Fruit fly (Drosophila melanogaster) whole organism, embryonic: ENCODE measurements around the gene Cpr23B.

ENCODE experiments used
- Asciz ChIP-seq: fragments of 200-800 bp; sonication (Bioruptor generic); optimal IDR thresholded peaks from 2 replicates; lab custom pipeline; 2017; ENCODE audit warnings: missing biosample characterization, mild to moderate bottlenecking, missing genetic modification characterization, missing genetic modification reagents
- Awh ChIP-seq: fragments of 200-800 bp; sonication (Bioruptor generic); IDR thresholded peaks from 2 replicates; pipeline ENCODE4, ENCODE4 v1.3.6; 2022; ENCODE audit warnings: missing biosample characterization, missing genetic modification characterization
- CG10431 ChIP-seq: fragments of 200-800 bp; sonication (Bioruptor generic); optimal IDR thresholded peaks from 3 replicates; lab custom pipeline; 2018; ENCODE audit warnings: missing biosample characterization, mild to moderate bottlenecking, missing genetic modification characterization
- CG10543 ChIP-seq: fragments of 200-800 bp; sonication (Bioruptor generic); optimal IDR thresholded peaks from 3 replicates; lab custom pipeline; 2017; ENCODE audit warnings: missing biosample characterization, mild to moderate bottlenecking, missing genetic modification characterization, moderate library complexity
- CG10959 ChIP-seq: fragments of 200-800 bp; sonication (Bioruptor generic); IDR thresholded peaks from 2 replicates; pipeline ENCODE4 v1.3.6; 2022; ENCODE audit warnings: missing biosample characterization, missing genetic modification characterization
- CG11085 ChIP-seq: fragments of 200-800 bp; sonication (Bioruptor generic); IDR thresholded peaks from 2 replicates; pipeline ENCODE4 v1.3.6; 2022; ENCODE audit warnings: missing biosample characterization, missing genetic modification characterization
- CG13424 ChIP-seq: fragments of 200-800 bp; sonication (Bioruptor generic); optimal IDR thresholded peaks from 2 replicates; lab custom pipeline; 2019; ENCODE audit warnings: missing biosample characterization, mild to moderate bottlenecking, missing genetic modification characterization, moderate library complexity
- CG13775 ChIP-seq: fragments of 200-800 bp; sonication (Bioruptor generic); optimal IDR thresholded peaks from 3 replicates; lab custom pipeline; 2017; ENCODE audit warnings: missing biosample characterization, mild to moderate bottlenecking, missing genetic modification characterization
- CG14014 ChIP-seq: fragments of 200-800 bp; sonication (Bioruptor generic); IDR thresholded peaks from 2 replicates; pipeline ENCODE4 v1.3.6; 2022; ENCODE audit warnings: missing biosample characterization, missing genetic modification characterization
- CG15269 ChIP-seq: fragments of 200-800 bp; sonication (Bioruptor generic); optimal IDR thresholded peaks from 2 replicates; lab custom pipeline; 2018; ENCODE audit warnings: missing biosample characterization, mild to moderate bottlenecking, missing genetic modification characterization, moderate library complexity
- CG16779 ChIP-seq: fragments of 200-800 bp; sonication (Bioruptor generic); IDR thresholded peaks from 2 replicates; pipeline ENCODE4 v1.3.6; 2022; ENCODE audit warnings: missing biosample characterization, missing genetic modification characterization
- CG17385 ChIP-seq: fragments of 200-800 bp; sonication (Bioruptor generic); optimal IDR thresholded peaks from 3 replicates; lab custom pipeline; 2018; ENCODE audit warnings: missing biosample characterization, mild to moderate bottlenecking, missing genetic modification characterization
- CG1792 ChIP-seq: fragments of 200-800 bp; sonication (Bioruptor generic); optimal IDR thresholded peaks from 2 replicates; lab custom pipeline; 2016; ENCODE audit warnings: missing biosample characterization, missing genetic modification characterization
- CG2875 ChIP-seq: fragments of 200-800 bp; sonication (Bioruptor generic); optimal IDR thresholded peaks from 2 replicates; lab custom pipeline; 2017; ENCODE audit warnings: missing biosample characterization, mild to moderate bottlenecking, missing genetic modification characterization, missing genetic modification reagents
- CG30403 ChIP-seq: fragments of 200-800 bp; sonication (Bioruptor generic); optimal IDR thresholded peaks from 3 replicates; lab custom pipeline; 2016; ENCODE audit warnings: missing biosample characterization, missing genetic modification characterization
- CG32532 ChIP-seq: fragments of 200-800 bp; sonication (Bioruptor generic); IDR thresholded peaks from 2 replicates; pipeline ENCODE4 v1.3.6; 2022; ENCODE audit warnings: missing biosample characterization, missing genetic modification characterization
- CG34422 ChIP-seq: fragments of 200-800 bp; sonication (Bioruptor generic); IDR thresholded peaks from 3 replicates; pipeline ENCODE4 v1.3.6; 2022; ENCODE audit warnings: missing biosample characterization, missing genetic modification characterization
- CG3726 ChIP-seq: fragments of 200-800 bp; sonication (Bioruptor generic); IDR thresholded peaks from 3 replicates; pipeline ENCODE4, ENCODE4 v1.3.6; 2022; ENCODE audit warnings: missing biosample characterization, missing genetic modification characterization
- CG4404 ChIP-seq: fragments of 200-800 bp; sonication (Bioruptor generic); IDR thresholded peaks from 2 replicates; pipeline ENCODE4 v1.3.6; 2022; ENCODE audit warnings: missing biosample characterization, missing genetic modification characterization
- CG4617 ChIP-seq: fragments of 200-800 bp; sonication (Bioruptor generic); optimal IDR thresholded peaks from 3 replicates; lab custom pipeline; 2016; ENCODE audit warnings: missing biosample characterization, missing genetic modification characterization, borderline replicate concordance
- CG4854 ChIP-seq: fragments of 200-800 bp; sonication (Bioruptor generic); optimal IDR thresholded peaks from 2 replicates; lab custom pipeline; 2016; ENCODE audit warnings: missing biosample characterization, missing genetic modification characterization, inconsistent platforms
- CG6683 ChIP-seq: fragments of 200-800 bp; sonication (Bioruptor generic); optimal IDR thresholded peaks from 2 replicates; lab custom pipeline; 2017; ENCODE audit warnings: missing biosample characterization, mild to moderate bottlenecking, missing genetic modification characterization, missing genetic modification reagents
- CG7372 ChIP-seq: fragments of 200-800 bp; sonication (Bioruptor generic); IDR thresholded peaks from 2 replicates; pipeline ENCODE4 v1.3.6; 2022; ENCODE audit warnings: missing biosample characterization, missing genetic modification characterization
- CG7839 ChIP-seq: fragments of 200-800 bp; sonication (Bioruptor generic); optimal IDR thresholded peaks from 3 replicates; lab custom pipeline; 2018; ENCODE audit warnings: missing biosample characterization, mild to moderate bottlenecking, missing genetic modification characterization, moderate library complexity
- CG7928 ChIP-seq: fragments of 200-800 bp; sonication (Bioruptor generic); optimal IDR thresholded peaks from 2 replicates; lab custom pipeline; 2017; ENCODE audit warnings: missing biosample characterization, mild to moderate bottlenecking, missing genetic modification characterization
- CG7987 ChIP-seq: fragments of 200-800 bp; sonication (Bioruptor generic); optimal IDR thresholded peaks from 2 replicates; lab custom pipeline; 2018; ENCODE audit warnings: missing biosample characterization, mild to moderate bottlenecking, missing genetic modification characterization, moderate library complexity
- CG8359 ChIP-seq: fragments of 200-800 bp; sonication (Bioruptor generic); optimal IDR thresholded peaks from 2 replicates; lab custom pipeline; 2017; ENCODE audit warnings: missing biosample characterization, mild to moderate bottlenecking, missing genetic modification characterization, borderline replicate concordance
- CG9797 ChIP-seq: fragments of 200-800 bp; sonication (Bioruptor generic); optimal IDR thresholded peaks from 3 replicates; lab custom pipeline; 2018; ENCODE audit warnings: missing biosample characterization, mild to moderate bottlenecking, missing genetic modification characterization
- CkIIα-i1 ChIP-seq: fragments of 200-800 bp; sonication (Bioruptor generic); IDR thresholded peaks from 2 replicates; pipeline ENCODE4 v1.3.6; 2022; ENCODE audit warnings: missing biosample characterization, missing genetic modification characterization
- Eip74EF ChIP-seq, 2 experiments: fragments of 200-800 bp in 1 of 2; fragments of >200 bp in 1 of 2; sonication (Bioruptor generic) in 1 of 2; optimal IDR thresholded peaks; 2 replicates each; lab custom pipeline; 2017 to 2019; ENCODE audit warnings: missing biosample characterization in 2 of 2, missing genetic modification characterization in 2 of 2, mild to moderate bottlenecking in 1 of 2, moderate library complexity in 1 of 2
- H15 ChIP-seq: fragments of 200-800 bp; sonication (Bioruptor generic); IDR thresholded peaks from 3 replicates; pipeline ENCODE4 v1.3.6; 2022; ENCODE audit warnings: missing biosample characterization, missing genetic modification characterization
- H2.0 ChIP-seq: fragments of 200-800 bp; sonication (Bioruptor generic); IDR thresholded peaks from 2 replicates; pipeline ENCODE4 v1.3.6; 2022; ENCODE audit warnings: missing biosample characterization, missing genetic modification characterization
- HLHmδ ChIP-seq: fragments of 200-800 bp; sonication (Bioruptor generic); optimal IDR thresholded peaks from 2 replicates; lab custom pipeline; 2018; ENCODE audit warnings: missing biosample characterization, mild to moderate bottlenecking, missing genetic modification characterization, moderate library complexity
- Jarid2 ChIP-seq: fragments of 200-800 bp; sonication (Bioruptor generic); optimal IDR thresholded peaks from 3 replicates; lab custom pipeline; 2017; ENCODE audit warnings: mild to moderate bottlenecking, missing biosample characterization, missing genetic modification reagents, missing genetic modification characterization
- Nf-YC ChIP-seq: fragments of 200-800 bp; optimal IDR thresholded peaks from 3 replicates; lab custom pipeline; 2019; ENCODE audit warnings: missing biosample characterization, mild to moderate bottlenecking, missing genetic modification characterization, moderate library complexity
- Sin3A ChIP-seq: fragments of >200 bp; optimal IDR thresholded peaks from 2 replicates; lab custom pipeline; 2018
- TFAM ChIP-seq: fragments of 200-800 bp; sonication (Bioruptor generic); optimal IDR thresholded peaks from 2 replicates; lab custom pipeline; 2017; ENCODE audit warnings: missing biosample characterization, missing genetic modification characterization, inconsistent platforms
- ase ChIP-seq: fragments of 200-800 bp; sonication (Bioruptor generic); IDR thresholded peaks from 3 replicates; pipeline ENCODE4 v1.3.6; 2022; ENCODE audit warnings: missing biosample characterization, missing genetic modification characterization
- corto ChIP-seq: fragments of 200-800 bp; sonication (Bioruptor generic); optimal IDR thresholded peaks from 2 replicates; lab custom pipeline; 2016; ENCODE audit warnings: missing biosample characterization, mild to moderate bottlenecking, missing genetic modification characterization, moderate library complexity
- crp ChIP-seq, 2 experiments: fragments of 200-800 bp; sonication (Bioruptor generic); optimal IDR thresholded peaks; 2 replicates in 1 of 2; 3 replicates in 1 of 2; lab custom pipeline; 2017; ENCODE audit warnings: missing biosample characterization in 2 of 2, missing genetic modification characterization in 2 of 2, mild to moderate bottlenecking in 1 of 2, moderate library complexity in 1 of 2
- dan ChIP-seq: fragments of 200-800 bp; sonication (Bioruptor generic); IDR thresholded peaks from 2 replicates; pipeline ENCODE4 v1.3.6; 2022; ENCODE audit warnings: missing biosample characterization, missing genetic modification characterization
- dimm ChIP-seq: fragments of 200-800 bp; sonication (Bioruptor generic); IDR thresholded peaks from 2 replicates; pipeline ENCODE4 v1.3.6; 2022; ENCODE audit warnings: missing biosample characterization, missing genetic modification characterization
- dmrt99B ChIP-seq: fragments of 200-800 bp; sonication (Bioruptor generic); optimal IDR thresholded peaks from 2 replicates; lab custom pipeline; 2018; ENCODE audit warnings: missing biosample characterization, mild to moderate bottlenecking, missing genetic modification characterization, moderate library complexity
- dpn ChIP-seq, 2 experiments: fragments of 200-800 bp; sonication (Bioruptor generic); optimal IDR thresholded peaks; 3 replicates each; lab custom pipeline; 2016; ENCODE audit warnings: missing biosample characterization in 2 of 2, missing genetic modification characterization in 2 of 2
- h ChIP-seq: fragments of >200 bp; optimal IDR thresholded peaks from 2 replicates; lab custom pipeline; 2017
- inv ChIP-seq: fragments of 200-800 bp; sonication (Bioruptor generic); IDR thresholded peaks from 2 replicates; pipeline ENCODE4 v1.3.6; 2022; ENCODE audit warnings: missing biosample characterization, missing genetic modification characterization; ENCODE audit not compliant: partially characterized antibody
- luna ChIP-seq: fragments of 200-800 bp; sonication (Bioruptor generic); optimal IDR thresholded peaks from 2 replicates; lab custom pipeline; 2016; ENCODE audit warnings: missing biosample characterization, missing genetic modification characterization
- maf-S ChIP-seq: fragments of 200-800 bp; sonication (Bioruptor generic); optimal IDR thresholded peaks from 2 replicates; lab custom pipeline; 2016; ENCODE audit warnings: missing biosample characterization, missing genetic modification characterization
- sens ChIP-seq: fragments of 200-800 bp; sonication (Bioruptor generic); peaks from one replicate; lab custom pipeline; 2016; ENCODE audit warnings: missing biosample characterization, missing genetic modification characterization
- trh ChIP-seq: fragments of 200-800 bp; sonication (Bioruptor generic); optimal IDR thresholded peaks from 2 replicates; lab custom pipeline; 2016; ENCODE audit warnings: missing biosample characterization, missing genetic modification characterization
- twi ChIP-seq: fragments of 200-800 bp; optimal IDR thresholded peaks from 2 replicates; lab custom pipeline; 2019; ENCODE audit warnings: missing biosample characterization, mild to moderate bottlenecking, missing genetic modification characterization, moderate library complexity

Cpr23B gene

DNA sequence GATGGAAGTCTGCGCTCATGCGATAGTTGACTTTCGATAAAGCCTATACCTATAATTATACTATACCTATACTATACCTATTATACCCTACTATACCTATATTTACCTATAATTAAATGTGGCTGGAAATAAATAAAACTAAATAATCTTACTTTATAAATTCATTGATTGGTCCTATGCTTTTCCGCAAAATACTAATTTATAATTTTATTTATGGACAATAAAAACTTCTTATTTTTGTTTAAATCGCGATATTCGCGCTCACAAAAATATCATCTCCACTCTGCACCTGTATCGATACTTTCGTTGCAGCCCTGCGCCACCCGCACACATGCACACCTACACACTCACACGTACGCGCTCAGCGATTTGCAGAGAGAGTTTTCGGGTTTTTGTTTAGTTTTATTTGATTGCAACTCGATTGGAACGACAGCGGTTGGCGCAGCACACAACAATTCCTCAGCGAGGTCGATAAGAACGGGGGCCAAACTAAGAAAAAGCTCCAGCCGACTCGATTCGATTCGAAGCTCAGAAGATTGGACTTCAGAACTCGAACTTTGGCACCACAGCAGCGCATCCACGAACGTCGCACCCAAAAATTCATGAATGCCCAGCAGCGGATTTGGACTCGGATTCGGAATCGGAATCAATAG lies 36.5 kb downstream of the Cpr23B start, which contains the start of gene CG8814 (continued):
- TF ChIP-seq Asciz (GFP tag; lab: Kevin White, UChicago): no peak
- TF ChIP-seq CG7839 (tag; lab: Kevin White, UChicago): peak; percentile 68
- no peak for TF ChIP-seq CG3726
- TF ChIP-seq CG32532 (GFP tag; lab: Robert Waterston, UW): peak; percentile 79
- TF ChIP-seq CG4617 (GFP tag; lab: Kevin White, UChicago): no peak
- peak; percentile 80 for TF ChIP-seq CG4404 (GFP tag; lab: Robert Waterston, UW)
- TF ChIP-seq maf-S (GFP tag; lab: Kevin White, UChicago): peak; percentile 42
- no peak for TF ChIP-seq Jarid2
- TF ChIP-seq crp (GFP tag; optimal IDR thresholded peaks at IDR 0.05; lab: Kevin White, UChicago): peak in 1 of 2 experiments; percentile 39
- peak; percentile 10 for TF ChIP-seq CG34422
- peak; percentile 85 for TF ChIP-seq sens (GFP tag; lab: Kevin White, UChicago)
- no peak for TF ChIP-seq CG10431 (GFP tag; lab: Kevin White, UChicago)
- TF ChIP-seq CG6683 (GFP tag; lab: Kevin White, UChicago): no peak
- peak; percentile 86 for TF ChIP-seq CG30403 (GFP tag; lab: Kevin White, UChicago)
- TF ChIP-seq H15: 0 out of 3 replicates have a peak, but pooled peaks have one; percentile 14
- TF ChIP-seq CG14014 (GFP tag; lab: Robert Waterston, UW): peak; percentile 70
- no peak for TF ChIP-seq Awh (GFP tag; lab: Robert Waterston, UW)
- TF ChIP-seq CG2875 (GFP tag; lab: Kevin White, UChicago): no peak
- TF ChIP-seq h (lab: Kevin White, UChicago): no peak
- no peak for TF ChIP-seq CG8359 (GFP tag; lab: Kevin White, UChicago)
- no peak for TF ChIP-seq CG17385
- TF ChIP-seq trh (GFP tag; lab: Kevin White, UChicago): peak; percentile 45
- peak; percentile 86 for TF ChIP-seq CG10543 (GFP tag; lab: Kevin White, UChicago)
- peak; percentile 90 for TF ChIP-seq CG7928 (GFP tag; lab: Kevin White, UChicago)
- peak; percentile 76 for TF ChIP-seq CG13424 (tag; lab: Kevin White, UChicago)
- TF ChIP-seq ase: no peak; the same call in 2 of the 3 replicates
- no peak for TF ChIP-seq CG4854
- no peak for TF ChIP-seq dan (GFP tag; lab: Robert Waterston, UW)
- TF ChIP-seq corto (GFP tag; lab: Kevin White, UChicago): peak; percentile 25
- no peak for TF ChIP-seq CkIIα-i1 (GFP tag; lab: Robert Waterston, UW)
- TF ChIP-seq CG16779 (GFP tag; lab: Robert Waterston, UW): no peak
- TF ChIP-seq CG7987 (GFP tag; lab: Kevin White, UChicago): peak; percentile 0
- no peak for TF ChIP-seq Eip74EF (GFP tag; optimal IDR thresholded peaks at IDR 0.05; lab: Kevin White, UChicago)
- TF ChIP-seq Sin3A (lab: Kevin White, UChicago): peak; percentile 76
- peak; percentile 31 for TF ChIP-seq dmrt99B (tag; lab: Kevin White, UChicago)
- TF ChIP-seq CG11085 (GFP tag; lab: Robert Waterston, UW): peak; percentile 69
- no peak; the same call in 1 of the 2 replicates for TF ChIP-seq CG7372 (GFP tag; lab: Robert Waterston, UW)
- no peak for TF ChIP-seq dimm (GFP tag; lab: Robert Waterston, UW)
- no peak for TF ChIP-seq CG10959 (GFP tag; lab: Robert Waterston, UW)

DNA sequence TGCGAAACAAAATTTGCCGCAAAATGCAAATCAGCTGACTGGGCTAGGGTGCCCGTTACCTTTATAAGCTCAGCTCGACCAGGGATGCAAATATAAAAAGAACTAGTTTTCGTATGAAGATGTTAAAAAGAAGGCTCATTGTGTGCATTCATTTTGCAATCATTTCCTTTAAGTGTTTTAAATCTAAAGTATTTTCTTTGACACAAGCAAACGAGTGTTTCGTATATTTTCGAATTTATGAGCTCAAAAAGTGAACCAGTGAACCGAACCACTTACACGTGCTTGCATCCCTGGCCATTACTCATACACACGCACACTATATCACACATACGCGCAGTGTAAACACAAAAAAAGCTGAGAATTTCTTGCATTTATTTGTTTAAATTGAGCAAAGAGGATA lies 40.0 kb downstream of the Cpr23B start, which contains the start of the genes Prx6a and Sbat:
Prx6a (minus strand) TSS at position 45 of the 400 bp plus-strand sequence.
Sbat (plus strand) TSS at position 157 of the 400 bp plus-strand sequence.
- TF ChIP-seq CG13775 (GFP tag; lab: Kevin White, UChicago) (peak; percentile 69), CG6683 (GFP tag; lab: Kevin White, UChicago) (peak; percentile 39), HLHmδ (GFP tag; lab: Kevin White, UChicago) (no peak), CG7839 (tag; lab: Kevin White, UChicago) (peak; percentile 70), Nf-YC (tag; lab: Kevin White, UChicago) (peak; percentile 81), twi (tag; lab: Kevin White, UChicago) (peak; percentile 68), inv (GFP tag; lab: Robert Waterston, UW) (peak; percentile 27; the same call in 1 of the 2 replicates), dpn (GFP tag; optimal IDR thresholded peaks at IDR 0.05; lab: Kevin White, UChicago) (peak; percentile 74), CG1792 (peak; percentile 52), H2.0 (GFP tag; lab: Robert Waterston, UW) (peak; percentile 43; the same call in 1 of the 2 replicates), TFAM (no peak), CG15269 (tag; lab: Kevin White, UChicago) (peak; percentile 69), CG9797 (GFP tag; lab: Kevin White, UChicago) (no peak), luna (GFP tag; lab: Kevin White, UChicago) (peak; percentile 77)
